Fruit fly (Drosophila melanogaster): Measurements from ENCODE around the gene EMC5.

EMC5 gene

dm6 chr2L:18987078-18987895 is at the start of gene EMC5, which contains the start of gene Swip-1:
Gene EMC5, plus strand, starts transcription at chr2L:18987707.
Gene Swip-1, minus strand, starts transcription at chr2L:18987280.
- TF ChIP-seq Sp1 (GFP tag; optimal IDR thresholded peaks at IDR 0.05) = peak; percentile 67
- peak; percentile 42 for TF ChIP-seq OdsH (GFP tag; optimal IDR thresholded peaks at IDR 0.05)
- TF ChIP-seq woc (GFP tag; optimal IDR thresholded peaks at IDR 0.05) = peak; percentile 32
- peak; percentile 47 for TF ChIP-seq psq (GFP tag; optimal IDR thresholded peaks at IDR 0.05)
- peak; percentile 77 for TF ChIP-seq HLH106 (tag; optimal IDR thresholded peaks at IDR 0.05)
- TF ChIP-seq Hnf4 (GFP tag; optimal IDR thresholded peaks at IDR 0.05) = peak; percentile 37
- peak; percentile 50 for TF ChIP-seq brk (GFP tag; optimal IDR thresholded peaks at IDR 0.05)
- peak; percentile 60 for TF ChIP-seq rgr (GFP tag; optimal IDR thresholded peaks at IDR 0.05)
- no peak for TF ChIP-seq sage (GFP tag; optimal IDR thresholded peaks at IDR 0.05)
- no peak for TF ChIP-seq ey (GFP tag; optimal IDR thresholded peaks at IDR 0.05)
- peak; percentile 43 for TF ChIP-seq h (GFP tag; optimal IDR thresholded peaks at IDR 0.05)
- no peak for TF ChIP-seq Mio (GFP tag; optimal IDR thresholded peaks at IDR 0.05)
- TF ChIP-seq Dif (GFP tag; optimal IDR thresholded peaks at IDR 0.05; ENCODE audit: partially characterized antibody) = peak; percentile 33
- peak; percentile 2 for TF ChIP-seq Hr83 (GFP tag; optimal IDR thresholded peaks at IDR 0.05; ENCODE audit: poor library complexity, severe bottlenecking)
- TF ChIP-seq fru (GFP tag; optimal IDR thresholded peaks at IDR 0.05) = peak; percentile 23
- TF ChIP-seq dmrt93B (GFP tag; optimal IDR thresholded peaks at IDR 0.05) = peak; percentile 43
- TF ChIP-seq foxo (GFP tag; optimal IDR thresholded peaks at IDR 0.05) = peak in 1 of 2 experiments; percentile 63
- TF ChIP-seq CG9705 (GFP tag; optimal IDR thresholded peaks at IDR 0.05) = peak; percentile 17
- no peak for TF ChIP-seq CG32264 (GFP tag; optimal IDR thresholded peaks at IDR 0.05)

dm6 chr2L:18943309-18943708 is 44.2 kb upstream of the EMC5 start:
- no peak for TF ChIP-seq Sp1 (GFP tag; optimal IDR thresholded peaks at IDR 0.05)
- no peak for TF ChIP-seq dsf (GFP tag; optimal IDR thresholded peaks at IDR 0.05; ENCODE audit: borderline replicate concordance)
- TF ChIP-seq Myc (optimal IDR thresholded peaks at IDR 0.05) = no peak
- no peak for TF ChIP-seq CrebA (GFP tag; optimal IDR thresholded peaks at IDR 0.05; ENCODE audit: borderline replicate concordance)
- no peak for TF ChIP-seq Hr83 (GFP tag; optimal IDR thresholded peaks at IDR 0.05; ENCODE audit: poor library complexity, severe bottlenecking)

dm6 chr2L:18943797-18944174 is 43.7 kb upstream of the EMC5 start, which contains the start of gene ssp3:
Gene ssp3, minus strand, starts transcription at chr2L:18943960.
- peak; percentile 13 for TF ChIP-seq tai (GFP tag; optimal IDR thresholded peaks at IDR 0.05)
- TF ChIP-seq ey (GFP tag; optimal IDR thresholded peaks at IDR 0.05) = no peak

dm6 chr2L:18944175-18945012 is 43.1 kb upstream of the EMC5 start:
- TF ChIP-seq dl (GFP tag; optimal IDR thresholded peaks at IDR 0.05; ENCODE audit: insufficient read depth in 1 of 2, partially characterized antibody in 2 of 2) (peak; percentile 70 to 83), woc (GFP tag; optimal IDR thresholded peaks at IDR 0.05) (peak; percentile 46), CrebA (GFP tag; optimal IDR thresholded peaks at IDR 0.05; ENCODE audit: borderline replicate concordance) (peak; percentile 90), Dif (GFP tag; optimal IDR thresholded peaks at IDR 0.05; ENCODE audit: partially characterized antibody) (peak; percentile 87), HLH106 (tag; optimal IDR thresholded peaks at IDR 0.05) (no peak), dsf (GFP tag; optimal IDR thresholded peaks at IDR 0.05; ENCODE audit: borderline replicate concordance) (no peak), ey (GFP tag; optimal IDR thresholded peaks at IDR 0.05) (peak; percentile 11), sage (GFP tag; optimal IDR thresholded peaks at IDR 0.05) (no peak), Hnf4 (GFP tag; optimal IDR thresholded peaks at IDR 0.05) (peak; percentile 50), brk (GFP tag; optimal IDR thresholded peaks at IDR 0.05) (peak; percentile 59), sv (GFP tag; optimal IDR thresholded peaks at IDR 0.05) (no peak), Sp1 (GFP tag; optimal IDR thresholded peaks at IDR 0.05) (peak; percentile 33), Jra (GFP tag; optimal IDR thresholded peaks at IDR 0.05) (no peak), h (GFP tag; optimal IDR thresholded peaks at IDR 0.05) (peak; percentile 4), br (GFP tag; optimal IDR thresholded peaks at IDR 0.05) (peak; percentile 62), usp (GFP tag; optimal IDR thresholded peaks at IDR 0.05) (no peak), Hr83 (GFP tag; optimal IDR thresholded peaks at IDR 0.05; ENCODE audit: poor library complexity, severe bottlenecking) (no peak), Rel (GFP tag; optimal IDR thresholded peaks at IDR 0.05) (peak; percentile 45), Rel (tag; optimal IDR thresholded peaks at IDR 0.05) (peak; percentile 71), psq (GFP tag; optimal IDR thresholded peaks at IDR 0.05) (peak; percentile 48), Vsx2 (GFP tag; optimal IDR thresholded peaks at IDR 0.05; ENCODE audit: partially characterized antibody) (peak; percentile 86), fru (GFP tag; optimal IDR thresholded peaks at IDR 0.05) (peak; percentile 18)

Data from whole organism, wandering third instar larva.